Worm (Caenorhabditis elegans): Measurements from ENCODE around the gene gln-6.

Gene gln-6

ce11 chrIV:9709887-9710286 is 30.8 kb downstream of the gln-6 start, which contains the start of gene nhr-38:
Gene nhr-38 (plus strand): TSS chrIV:9710187.
- TF ChIP-seq snpc-4 (tag; optimal IDR thresholded peaks at IDR 0.05) (no peak), lin-13 (tag; optimal IDR thresholded peaks at IDR 0.05) (no peak), unc-39 (tag; optimal IDR thresholded peaks at IDR 0.05) (no peak), nhr-2 (tag; optimal IDR thresholded peaks at IDR 0.05) (no peak), unc-62 (GFP tag; optimal IDR thresholded peaks at IDR 0.05) (no peak), ztf-11 (tag; optimal IDR thresholded peaks at IDR 0.05) (no peak), nhr-237 (tag; optimal IDR thresholded peaks at IDR 0.05) (no peak), bed-3 (GFP tag; optimal IDR thresholded peaks at IDR 0.05) (no peak)

ce11 chrIV:9709205-9709604 is 31.5 kb downstream of the gln-6 start, which contains the start of gene ant-1.3:
Gene ant-1.3 (minus strand): TSS chrIV:9709305.
- TF ChIP-seq ztf-11 (tag; optimal IDR thresholded peaks at IDR 0.05) (no peak), ham-2 (GFP tag; optimal IDR thresholded peaks at IDR 0.05) (no peak), zip-8 (tag; optimal IDR thresholded peaks at IDR 0.05) (no peak), ces-1 (GFP tag; optimal IDR thresholded peaks at IDR 0.05) (no peak), nhr-12 (tag; optimal IDR thresholded peaks at IDR 0.05) (no peak), nhr-28 (tag; optimal IDR thresholded peaks at IDR 0.05) (no peak), lin-13 (tag; optimal IDR thresholded peaks at IDR 0.05) (no peak), elt-3 (tag; optimal IDR thresholded peaks at IDR 0.05) (no peak), mep-1 (tag; optimal IDR thresholded peaks at IDR 0.05) (no peak), sptf-1 (tag; optimal IDR thresholded peaks at IDR 0.05) (no peak), nhr-2 (tag; optimal IDR thresholded peaks at IDR 0.05) (no peak), flh-1 (GFP tag; optimal IDR thresholded peaks at IDR 0.05) (no peak), cnd-1 (tag; optimal IDR thresholded peaks at IDR 0.05) (no peak), unc-39 (tag; optimal IDR thresholded peaks at IDR 0.05) (no peak), bed-3 (GFP tag; optimal IDR thresholded peaks at IDR 0.05) (no peak), mls-2 (tag; optimal IDR thresholded peaks at IDR 0.05) (no peak), nhr-76 (tag; optimal IDR thresholded peaks at IDR 0.05) (no peak)

- TF ChIP-seq mep-1 (tag; optimal IDR thresholded peaks at IDR 0.05) (peak; percentile 57), nhr-76 (tag; optimal IDR thresholded peaks at IDR 0.05) (no peak), ceh-83 (GFP tag; optimal IDR thresholded peaks at IDR 0.05) (no peak), mls-2 (tag; optimal IDR thresholded peaks at IDR 0.05) (no peak), lsy-2 (tag; optimal IDR thresholded peaks at IDR 0.05) (peak; percentile 97), blmp-1 (tag; optimal IDR thresholded peaks at IDR 0.05) (no peak), ztf-11 (tag; optimal IDR thresholded peaks at IDR 0.05) (no peak)
These were observed 34.0 kb downstream of the gln-6 start, which contains the start of the genes dcaf-1 and dph-3 for ce11 chrIV:9706704-9707197. Gene dcaf-1 (minus strand): TSS chrIV:9706723. Gene dph-3 (plus strand): TSS chrIV:9707147.

- TF ChIP-seq ztf-11 (tag; optimal IDR thresholded peaks at IDR 0.05) (no peak), sem-2 (GFP tag; optimal IDR thresholded peaks at IDR 0.05) (no peak), nhr-237 (tag; optimal IDR thresholded peaks at IDR 0.05) (no peak), ces-1 (GFP tag; optimal IDR thresholded peaks at IDR 0.05) (no peak), hlh-1 (tag; optimal IDR thresholded peaks at IDR 0.05) (no peak), elt-1 (tag; optimal IDR thresholded peaks at IDR 0.05; ENCODE audit: borderline replicate concordance, insufficient read depth) (no peak), zip-8 (tag; optimal IDR thresholded peaks at IDR 0.05) (no peak), snpc-4 (tag; optimal IDR thresholded peaks at IDR 0.05) (no peak), elt-3 (tag; optimal IDR thresholded peaks at IDR 0.05) (no peak), unc-39 (tag; optimal IDR thresholded peaks at IDR 0.05) (no peak), mls-2 (tag; optimal IDR thresholded peaks at IDR 0.05) (no peak), nhr-12 (tag; optimal IDR thresholded peaks at IDR 0.05) (no peak)
These were observed 41.6 kb downstream of the gln-6 start for ce11 chrIV:9699062-9699461.

ce11 chrIV:9697869-9698268 is 42.8 kb downstream of the gln-6 start:
- no peak for TF ChIP-seq nhr-12 (tag; optimal IDR thresholded peaks at IDR 0.05)
- no peak for TF ChIP-seq nhr-237 (tag; optimal IDR thresholded peaks at IDR 0.05)
- TF ChIP-seq mep-1 (tag; optimal IDR thresholded peaks at IDR 0.05): no peak
- no peak for TF ChIP-seq sem-2 (GFP tag; optimal IDR thresholded peaks at IDR 0.05)
- no peak for TF ChIP-seq tbx-8 (GFP tag; optimal IDR thresholded peaks at IDR 0.05)
- no peak for TF ChIP-seq ces-1 (GFP tag; optimal IDR thresholded peaks at IDR 0.05)
- TF ChIP-seq bed-3 (GFP tag; optimal IDR thresholded peaks at IDR 0.05): no peak
- TF ChIP-seq sptf-1 (tag; optimal IDR thresholded peaks at IDR 0.05): no peak
- TF ChIP-seq flh-1 (GFP tag; optimal IDR thresholded peaks at IDR 0.05): no peak
- TF ChIP-seq elt-3 (tag; optimal IDR thresholded peaks at IDR 0.05): no peak
- TF ChIP-seq unc-62 (GFP tag; optimal IDR thresholded peaks at IDR 0.05): no peak
- no peak for TF ChIP-seq ceh-43 (GFP tag; optimal IDR thresholded peaks at IDR 0.05)
- TF ChIP-seq unc-120 (tag; optimal IDR thresholded peaks at IDR 0.05; ENCODE audit: poor library complexity, severe bottlenecking): no peak

All from whole organism, mixed stage, embryonic.